Worm (Caenorhabditis elegans) whole organism, L1 larva: ENCODE data around the gene dolk-1.

Experiments
- blmp-1 ChIP-seq: fragments of 150-350 bp; optimal IDR thresholded peaks from 2 replicates; lab custom pipeline; 2014; ENCODE audit warnings: missing biosample characterization, missing genetic modification characterization
- nhr-90 ChIP-seq: sonication (generic microtip); optimal IDR thresholded peaks from 2 replicates; lab custom pipeline; 2016; ENCODE audit warnings: mild to moderate bottlenecking, missing genetic modification characterization, missing compliant biosample characterization; ENCODE audit not compliant: poor library complexity
- sptf-1 ChIP-seq: fragments of 150-350 bp; optimal IDR thresholded peaks from 2 replicates; lab custom pipeline; 2014; ENCODE audit warnings: missing biosample characterization, missing genetic modification characterization
- unc-98 ChIP-seq: fragments of 200-800 bp; sonication (Bioruptor generic); IDR thresholded peaks from 2 replicates; pipeline ENCODE4 v1.3.6; 2022; ENCODE audit warnings: missing genetic modification characterization, missing compliant biosample characterization

- no peak for TF ChIP-seq unc-98 (GFP tag; lab: Robert Waterston, UW)
- no peak for TF ChIP-seq blmp-1 (tag; lab: Kevin White, UChicago)
- no peak for TF ChIP-seq sptf-1 (tag; lab: Kevin White, UChicago)
- TF ChIP-seq nhr-90 (tag; lab: Kevin White, UChicago) = no peak
Observed at ce11 chrIII:11954150-11954549, 20.7 kb upstream of the dolk-1 start.
